Worm (Caenorhabditis elegans) whole organism, mixed stage, embryonic: ENCODE measurements around the gene B0280.2.

Experiments used
- ceh-39 ChIP-seq: fragments of 150-350 bp; optimal IDR thresholded peaks from 2 replicates; lab custom pipeline; 2014; ENCODE audit warnings: missing biosample characterization, missing genetic modification characterization
- ceh-83 ChIP-seq: fragments of 200-800 bp; sonication (Bioruptor generic); optimal IDR thresholded peaks from 2 replicates; lab custom pipeline; 2018; ENCODE audit warnings: mild to moderate bottlenecking, missing genetic modification characterization, missing compliant biosample characterization
- elt-1 ChIP-seq: sonication (generic microtip); optimal IDR thresholded peaks from 2 replicates; lab custom pipeline; 2017; ENCODE audit warnings: missing genetic modification characterization, mild to moderate bottlenecking, missing compliant biosample characterization, antibody characterized with exemption, moderate library complexity, borderline replicate concordance; ENCODE audit not compliant: insufficient read depth
- lin-13 ChIP-seq: fragments of 150-350 bp; optimal IDR thresholded peaks from 2 replicates; lab custom pipeline; 2014; ENCODE audit warnings: missing biosample characterization, missing genetic modification characterization
- mep-1 ChIP-seq: fragments of 150-350 bp; optimal IDR thresholded peaks from 2 replicates; lab custom pipeline; 2017; ENCODE audit warnings: missing biosample characterization, missing genetic modification reagents, missing genetic modification characterization, inconsistent platforms
- nhr-237 ChIP-seq: fragments of 150-350 bp; optimal IDR thresholded peaks from 2 replicates; lab custom pipeline; 2014; ENCODE audit warnings: missing biosample characterization, missing genetic modification characterization
- nhr-28 ChIP-seq: fragments of 150-350 bp; optimal IDR thresholded peaks from 2 replicates; lab custom pipeline; 2014; ENCODE audit warnings: missing biosample characterization, missing genetic modification characterization
- pha-4 ChIP-seq: fragments of 150-350 bp; optimal IDR thresholded peaks from 2 replicates; lab custom pipeline; 2018; ENCODE audit warnings: missing biosample characterization, missing genetic modification reagents, missing genetic modification characterization
- snpc-4 ChIP-seq: fragments of 150-350 bp; optimal IDR thresholded peaks from 2 replicates; lab custom pipeline; 2014; ENCODE audit warnings: missing biosample characterization, missing genetic modification characterization
- sptf-1 ChIP-seq: sonication (generic microtip); optimal IDR thresholded peaks from 2 replicates; lab custom pipeline; 2017; ENCODE audit warnings: mild to moderate bottlenecking, missing genetic modification characterization, moderate library complexity, missing compliant biosample characterization
- unc-120 ChIP-seq: sonication (generic microtip); optimal IDR thresholded peaks from 2 replicates; lab custom pipeline; 2017; ENCODE audit warnings: missing genetic modification characterization, missing compliant biosample characterization; ENCODE audit not compliant: poor library complexity, severe bottlenecking
- unc-62 ChIP-seq: fragments of 150-350 bp; optimal IDR thresholded peaks from 2 replicates; lab custom pipeline; 2014; ENCODE audit warnings: missing biosample characterization, missing genetic modification reagents, missing genetic modification characterization

DNA sequence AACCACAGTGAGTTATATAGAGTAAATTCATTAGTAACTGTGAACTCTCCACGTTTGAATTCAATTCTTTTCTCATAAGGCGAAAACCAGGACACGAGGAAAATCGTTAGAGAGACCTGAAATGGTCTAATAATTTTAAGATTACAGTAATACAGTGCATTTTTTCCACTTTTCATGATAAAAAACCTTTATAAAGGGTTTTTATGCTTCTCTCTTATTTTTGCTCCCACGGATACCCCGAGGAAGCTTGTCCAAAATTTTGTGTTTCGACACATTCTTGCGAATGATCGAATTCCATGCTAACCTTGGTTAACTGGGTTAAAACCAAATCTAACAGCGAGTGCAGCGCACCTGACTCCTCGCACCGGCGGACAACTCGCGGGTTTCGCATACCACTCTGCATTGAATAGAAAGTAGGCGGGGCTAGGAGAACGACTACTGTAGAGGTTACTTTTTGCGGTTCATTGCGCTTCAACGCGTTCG, 15.8 kb downstream of the B0280.2 start:
- no peak for TF ChIP-seq nhr-28 (tag; lab: Kevin White, UChicago)
- no peak for TF ChIP-seq snpc-4 (tag; lab: Kevin White, UChicago)
- TF ChIP-seq nhr-237 (tag; lab: Kevin White, UChicago), result no peak
- peak; percentile 74 for TF ChIP-seq ceh-83
- TF ChIP-seq sptf-1 (tag; lab: Kevin White, UChicago), result no peak
- no peak for TF ChIP-seq ceh-39 (tag; lab: Kevin White, UChicago)
- TF ChIP-seq elt-1 (tag; lab: Kevin White, UChicago), result no peak
- no peak for TF ChIP-seq unc-62 (GFP tag; lab: Kevin White, UChicago)
- TF ChIP-seq pha-4, result no peak
- no peak for TF ChIP-seq lin-13 (tag; lab: Kevin White, UChicago)
- no peak for TF ChIP-seq unc-120 (tag; lab: Kevin White, UChicago)
- TF ChIP-seq mep-1 (tag; lab: Kevin White, UChicago), result no peak
